Fruit fly (Drosophila melanogaster) whole organism, embryonic: Measurements from ENCODE around the gene RpL13.
A peak's percentile ranks its signal among the peaks of the same experiment; 100 is the strongest.

Experiments used
- Awh ChIP-seq: fragments of 200-800 bp; sonication (Bioruptor generic); IDR thresholded peaks from 2 replicates; pipeline ENCODE4, ENCODE4 v1.3.6; 2022; ENCODE audit warnings: missing biosample characterization, missing genetic modification characterization
- Blimp-1 ChIP-seq: fragments of 200-800 bp; sonication (Bioruptor generic); optimal IDR thresholded peaks from 3 replicates; lab custom pipeline; 2018; ENCODE audit warnings: missing biosample characterization, missing genetic modification characterization, mild to moderate bottlenecking, moderate library complexity, missing genetic modification reagents
- CG1024 ChIP-seq: fragments of 200-800 bp; sonication (Bioruptor generic); IDR thresholded peaks from 2 replicates; pipeline ENCODE4 v1.3.6; 2022; ENCODE audit warnings: missing biosample characterization, missing genetic modification characterization
- CG10321 ChIP-seq: fragments of 200-800 bp; sonication (Bioruptor generic); IDR thresholded peaks from 2 replicates; pipeline ENCODE4 v1.3.6; 2022; ENCODE audit warnings: missing biosample characterization, missing genetic modification characterization
- CG11695 ChIP-seq: fragments of 200-800 bp; sonication (Bioruptor generic); IDR thresholded peaks from 3 replicates; pipeline ENCODE4 v1.3.6; 2022; ENCODE audit warnings: missing biosample characterization, missing genetic modification characterization
- CG13424 ChIP-seq: fragments of 200-800 bp; sonication (Bioruptor generic); optimal IDR thresholded peaks from 2 replicates; lab custom pipeline; 2019; ENCODE audit warnings: missing biosample characterization, mild to moderate bottlenecking, missing genetic modification characterization, moderate library complexity
- CG14014 ChIP-seq: fragments of 200-800 bp; sonication (Bioruptor generic); IDR thresholded peaks from 2 replicates; pipeline ENCODE4 v1.3.6; 2022; ENCODE audit warnings: missing biosample characterization, missing genetic modification characterization
- CG17359 ChIP-seq: fragments of 200-800 bp; sonication (Bioruptor generic); optimal IDR thresholded peaks from 3 replicates; lab custom pipeline; 2018; ENCODE audit warnings: missing biosample characterization, mild to moderate bottlenecking, missing genetic modification characterization, moderate library complexity
- CG17385 ChIP-seq: fragments of 200-800 bp; sonication (Bioruptor generic); optimal IDR thresholded peaks from 3 replicates; lab custom pipeline; 2018; ENCODE audit warnings: missing biosample characterization, mild to moderate bottlenecking, missing genetic modification characterization
- CG18476 ChIP-seq: fragments of 200-800 bp; sonication (Bioruptor generic); optimal IDR thresholded peaks from 2 replicates; lab custom pipeline; 2016; ENCODE audit warnings: missing biosample characterization, mild to moderate bottlenecking, missing genetic modification characterization
- CG18764 ChIP-seq: fragments of 200-800 bp; sonication (Bioruptor generic); optimal IDR thresholded peaks from 3 replicates; lab custom pipeline; 2016; ENCODE audit warnings: missing biosample characterization, missing genetic modification characterization
- CG2129 ChIP-seq: fragments of 200-800 bp; sonication (Bioruptor generic); IDR thresholded peaks from 2 replicates; pipeline ENCODE4 v1.3.6; 2022; ENCODE audit warnings: missing biosample characterization, missing genetic modification characterization; ENCODE audit not compliant: partially characterized antibody
- CG31365 ChIP-seq: fragments of 200-800 bp; sonication (Bioruptor generic); optimal IDR thresholded peaks from 2 replicates; lab custom pipeline; 2018; ENCODE audit warnings: missing biosample characterization, mild to moderate bottlenecking, missing genetic modification characterization
- CG3281 ChIP-seq: fragments of 200-800 bp; sonication (Bioruptor generic); optimal IDR thresholded peaks from 3 replicates; lab custom pipeline; 2017; ENCODE audit warnings: missing biosample characterization, mild to moderate bottlenecking, missing genetic modification characterization
- CG33557 ChIP-seq: fragments of 200-800 bp; sonication (Bioruptor generic); optimal IDR thresholded peaks from 2 replicates; lab custom pipeline; 2019; ENCODE audit warnings: missing biosample characterization, mild to moderate bottlenecking, missing genetic modification characterization, moderate library complexity
- CG3995 ChIP-seq: fragments of 200-800 bp; sonication (Bioruptor generic); optimal IDR thresholded peaks from 3 replicates; lab custom pipeline; 2016; ENCODE audit warnings: missing biosample characterization, missing genetic modification characterization
- CG4707 ChIP-seq: fragments of 200-800 bp; sonication (Bioruptor generic); optimal IDR thresholded peaks from 2 replicates; lab custom pipeline; 2018; ENCODE audit warnings: missing biosample characterization, mild to moderate bottlenecking, missing genetic modification characterization, moderate library complexity
- CG6654 ChIP-seq: fragments of 200-800 bp; sonication (Bioruptor generic); optimal IDR thresholded peaks from 2 replicates; lab custom pipeline; 2017; ENCODE audit warnings: missing biosample characterization, mild to moderate bottlenecking, missing genetic modification characterization
- CG6683 ChIP-seq: fragments of 200-800 bp; sonication (Bioruptor generic); optimal IDR thresholded peaks from 2 replicates; lab custom pipeline; 2017; ENCODE audit warnings: missing biosample characterization, mild to moderate bottlenecking, missing genetic modification characterization, missing genetic modification reagents
- CG6791 ChIP-seq: fragments of 200-800 bp; sonication (Bioruptor generic); IDR thresholded peaks from 3 replicates; pipeline ENCODE4 v1.3.6; 2022; ENCODE audit warnings: missing biosample characterization, missing genetic modification characterization; ENCODE audit not compliant: partially characterized antibody
- CG7372 ChIP-seq: fragments of 200-800 bp; sonication (Bioruptor generic); IDR thresholded peaks from 2 replicates; pipeline ENCODE4 v1.3.6; 2022; ENCODE audit warnings: missing biosample characterization, missing genetic modification characterization
- CG7839 ChIP-seq: fragments of 200-800 bp; sonication (Bioruptor generic); optimal IDR thresholded peaks from 3 replicates; lab custom pipeline; 2018; ENCODE audit warnings: missing biosample characterization, mild to moderate bottlenecking, missing genetic modification characterization, moderate library complexity
- CG8089 ChIP-seq: fragments of 200-800 bp; sonication (Bioruptor generic); optimal IDR thresholded peaks from 3 replicates; lab custom pipeline; 2016; ENCODE audit warnings: missing biosample characterization, missing genetic modification characterization
- Dll ChIP-seq: fragments of 200-800 bp; sonication (Bioruptor generic); IDR thresholded peaks from 4 replicates; pipeline ENCODE4 v1.3.6; 2022; ENCODE audit warnings: missing biosample characterization, missing genetic modification characterization; ENCODE audit not compliant: partially characterized antibody
- Doc2 ChIP-seq: fragments of 200-800 bp; sonication (Bioruptor generic); IDR thresholded peaks from 2 replicates; pipeline ENCODE4 v1.3.6; 2022; ENCODE audit warnings: missing biosample characterization, missing genetic modification characterization
- Dp ChIP-seq: fragments of 200-800 bp; sonication (Bioruptor generic); optimal IDR thresholded peaks from 2 replicates; lab custom pipeline; 2018; ENCODE audit warnings: missing biosample characterization, mild to moderate bottlenecking, missing genetic modification characterization, moderate library complexity
- Eip74EF ChIP-seq, 2 experiments: fragments of 200-800 bp in 1 of 2; fragments of >200 bp in 1 of 2; sonication (Bioruptor generic) in 1 of 2; optimal IDR thresholded peaks; 2 replicates each; lab custom pipeline; 2017 to 2019; ENCODE audit warnings: missing biosample characterization in 2 of 2, missing genetic modification characterization in 2 of 2, mild to moderate bottlenecking in 1 of 2, moderate library complexity in 1 of 2
- H2.0 ChIP-seq: fragments of 200-800 bp; sonication (Bioruptor generic); IDR thresholded peaks from 2 replicates; pipeline ENCODE4 v1.3.6; 2022; ENCODE audit warnings: missing biosample characterization, missing genetic modification characterization
- Hr39 ChIP-seq: fragments of >200 bp; optimal IDR thresholded peaks from 2 replicates; lab custom pipeline; 2017
- Pdp1 ChIP-seq, 2 experiments: fragments of 200-800 bp; sonication (Bioruptor generic); optimal IDR thresholded peaks; 3 replicates each; lab custom pipeline; 2016; ENCODE audit warnings: missing biosample characterization in 2 of 2, missing genetic modification characterization in 2 of 2, mild to moderate bottlenecking in 1 of 2, moderate library complexity in 1 of 2
- Sox100B ChIP-seq: fragments of 200-800 bp; sonication (Bioruptor generic); optimal IDR thresholded peaks from 3 replicates; lab custom pipeline; 2018; ENCODE audit warnings: missing biosample characterization, mild to moderate bottlenecking, missing genetic modification characterization
- ab ChIP-seq: fragments of 200-800 bp; sonication (Bioruptor generic); optimal IDR thresholded peaks from 2 replicates; lab custom pipeline; 2016; ENCODE audit warnings: missing biosample characterization, missing genetic modification characterization
- dati ChIP-seq: fragments of 200-800 bp; sonication (Bioruptor generic); IDR thresholded peaks from 2 replicates; pipeline ENCODE4 v1.3.6; 2022; ENCODE audit warnings: missing biosample characterization, missing genetic modification characterization
- dmrt99B ChIP-seq: fragments of 200-800 bp; sonication (Bioruptor generic); optimal IDR thresholded peaks from 2 replicates; lab custom pipeline; 2018; ENCODE audit warnings: missing biosample characterization, mild to moderate bottlenecking, missing genetic modification characterization, moderate library complexity
- fru ChIP-seq: fragments of >200 bp; optimal IDR thresholded peaks from 2 replicates; lab custom pipeline; 2017
- gce ChIP-seq: fragments of 200-800 bp; sonication (Bioruptor generic); IDR thresholded peaks from 3 replicates; pipeline ENCODE4 v1.3.6; 2022; ENCODE audit warnings: missing biosample characterization, missing genetic modification characterization
- gsb ChIP-seq: fragments of 200-800 bp; sonication (Bioruptor generic); IDR thresholded peaks from 2 replicates; pipeline ENCODE4 v1.3.6; 2022; ENCODE audit warnings: missing biosample characterization, missing genetic modification characterization
- knrl ChIP-seq: fragments of 200-800 bp; sonication (Bioruptor generic); IDR thresholded peaks from 3 replicates; pipeline ENCODE4 v1.3.6; 2022; ENCODE audit warnings: missing biosample characterization, missing genetic modification characterization; ENCODE audit not compliant: partially characterized antibody
- lola ChIP-seq, 3 experiments: fragments of >200 bp in 2 of 3; fragments of 200-800 bp in 1 of 3; sonication (Bioruptor generic) in 1 of 3; optimal IDR thresholded peaks; 2 replicates each; lab custom pipeline; 2017 to 2019; ENCODE audit warnings: missing biosample characterization in 3 of 3, missing genetic modification characterization in 3 of 3, mild to moderate bottlenecking in 1 of 3, moderate library complexity in 1 of 3
- nau ChIP-seq: fragments of 200-800 bp; sonication (Bioruptor generic); optimal IDR thresholded peaks from 3 replicates; lab custom pipeline; 2017; ENCODE audit warnings: missing biosample characterization, mild to moderate bottlenecking, missing genetic modification characterization, missing genetic modification reagents
- odd ChIP-seq: fragments of 200-800 bp; sonication (Bioruptor generic); optimal IDR thresholded peaks from 2 replicates; lab custom pipeline; 2017; ENCODE audit warnings: missing biosample characterization, mild to moderate bottlenecking, missing genetic modification characterization
- pan ChIP-seq, 4 experiments: fragments of >200 bp in 3 of 4; fragments of 200-800 bp in 1 of 4; sonication (Bioruptor generic) in 1 of 4; optimal IDR thresholded peaks in 3 of 4; IDR thresholded peaks in 1 of 4; 2 replicates each; pipeline versions ENCODE4 v1.3.6 to Lab custom; 2017 to 2022; ENCODE audit warnings: missing biosample characterization in 2 of 4, missing genetic modification characterization in 2 of 4, mixed read lengths in 1 of 4
- pros ChIP-seq: fragments of 200-800 bp; sonication (Bioruptor generic); optimal IDR thresholded peaks from 3 replicates; lab custom pipeline; 2019; ENCODE audit warnings: missing biosample characterization, mild to moderate bottlenecking, missing genetic modification characterization, moderate library complexity
- ranshi ChIP-seq: fragments of 200-800 bp; sonication (Bioruptor generic); IDR thresholded peaks from 2 replicates; pipeline ENCODE4 v1.3.6; 2022; ENCODE audit warnings: missing biosample characterization, missing genetic modification characterization
- sens ChIP-seq: fragments of 200-800 bp; sonication (Bioruptor generic); peaks from one replicate; lab custom pipeline; 2016; ENCODE audit warnings: missing biosample characterization, missing genetic modification characterization
- sr ChIP-seq: fragments of 200-800 bp; sonication (Bioruptor generic); IDR thresholded peaks from 3 replicates; pipeline ENCODE4 v1.3.6; 2022; ENCODE audit warnings: missing biosample characterization, missing genetic modification characterization
- zfh1 ChIP-seq: fragments of 200-800 bp; sonication (Bioruptor generic); IDR thresholded peaks from 3 replicates; pipeline ENCODE4 v1.3.6; 2022; ENCODE audit warnings: missing biosample characterization, missing genetic modification characterization

Gene RpL13

dm6 chr2L:9918020-9918959, 48.8 kb upstream of the RpL13 start, which contains the start of the genes CG5885 and CG4598 (continued):
- peak in 1 of 3 experiments; percentile 71 for TF ChIP-seq lola (GFP tag; optimal IDR thresholded peaks at IDR 0.05; lab: Kevin White, UChicago)
- peak; percentile 49 for TF ChIP-seq CG17359 (tag; lab: Kevin White, UChicago)
- TF ChIP-seq knrl (GFP tag; lab: Robert Waterston, UW): peak; percentile 82
- TF ChIP-seq CG1024 (GFP tag; lab: Robert Waterston, UW): peak; percentile 42
- no peak for TF ChIP-seq gce (GFP tag; lab: Robert Waterston, UW)
- TF ChIP-seq pan (optimal IDR thresholded peaks at IDR 0.05; lab: Kevin White, UChicago): no peak
- TF ChIP-seq pan (GFP tag; optimal IDR thresholded peaks at IDR 0.05 in 1 of 2, IDR thresholded peaks at IDR 0.05 in 1 of 2): peak in 1 of 2 experiments; percentile 64
- TF ChIP-seq CG4707 (GFP tag; lab: Kevin White, UChicago): no peak
- TF ChIP-seq H2.0 (GFP tag; lab: Robert Waterston, UW): peak; percentile 65; the same call in 1 of the 2 replicates
- no peak for TF ChIP-seq nau
- peak; percentile 78 for TF ChIP-seq CG6791 (GFP tag; lab: Robert Waterston, UW)
- TF ChIP-seq CG7839 (tag; lab: Kevin White, UChicago): peak; percentile 76
- TF ChIP-seq CG18476 (GFP tag; lab: Kevin White, UChicago): no peak
- TF ChIP-seq odd (GFP tag; lab: Kevin White, UChicago): peak; percentile 56
- TF ChIP-seq fru (lab: Kevin White, UChicago): no peak
- peak; percentile 78 for TF ChIP-seq Awh (GFP tag; lab: Robert Waterston, UW)
- TF ChIP-seq ranshi (GFP tag; lab: Robert Waterston, UW): peak; percentile 78
- peak; percentile 34 for TF ChIP-seq CG3281 (GFP tag; lab: Kevin White, UChicago)
- peak; percentile 48 for TF ChIP-seq CG33557 (GFP tag; lab: Kevin White, UChicago)
- TF ChIP-seq Eip74EF (GFP tag; optimal IDR thresholded peaks at IDR 0.05; lab: Kevin White, UChicago): peak in 1 of 2 experiments; percentile 22
- peak; percentile 59 for TF ChIP-seq CG14014
- no peak for TF ChIP-seq pros
- TF ChIP-seq CG13424 (tag; lab: Kevin White, UChicago): peak; percentile 78
- TF ChIP-seq CG2129: 0 out of 2 replicates have a peak, but pooled peaks have one; percentile 37
- TF ChIP-seq dmrt99B (tag; lab: Kevin White, UChicago): peak; percentile 65
- TF ChIP-seq CG6683 (GFP tag; lab: Kevin White, UChicago): no peak
- TF ChIP-seq CG8089 (GFP tag; lab: Kevin White, UChicago): no peak
- TF ChIP-seq sens (GFP tag; lab: Kevin White, UChicago): peak; percentile 89
- TF ChIP-seq CG3995 (GFP tag; lab: Kevin White, UChicago): no peak
- no peak for TF ChIP-seq Doc2 (GFP tag; lab: Robert Waterston, UW)
- no peak for TF ChIP-seq CG10321 (GFP tag; lab: Robert Waterston, UW)
- TF ChIP-seq Sox100B (GFP tag; lab: Kevin White, UChicago): peak; percentile 65
- TF ChIP-seq zfh1 (GFP tag; lab: Robert Waterston, UW): peak; percentile 69
- no peak for TF ChIP-seq ab (GFP tag; lab: Kevin White, UChicago)
- TF ChIP-seq Dll: peak; percentile 77
- no peak; the same call in 2 of the 3 replicates for TF ChIP-seq sr
- peak; percentile 46 for TF ChIP-seq Blimp-1 (GFP tag; lab: Kevin White, UChicago)
- TF ChIP-seq CG6654 (GFP tag; lab: Kevin White, UChicago): no peak
- TF ChIP-seq gsb (GFP tag; lab: Robert Waterston, UW): no peak
- no peak for TF ChIP-seq CG31365 (tag; lab: Kevin White, UChicago)
- peak; percentile 47; the same call in 1 of the 2 replicates for TF ChIP-seq CG7372 (GFP tag; lab: Robert Waterston, UW)
- TF ChIP-seq Dp (GFP tag; lab: Kevin White, UChicago): peak; percentile 88
- TF ChIP-seq Pdp1 (GFP tag; optimal IDR thresholded peaks at IDR 0.05; lab: Kevin White, UChicago): peak; percentile 16 to 68
- peak; percentile 71 for TF ChIP-seq CG18764 (GFP tag; lab: Kevin White, UChicago)
- TF ChIP-seq CG17385 (GFP tag; lab: Kevin White, UChicago): peak; percentile 64
- peak; percentile 66; the same call in 2 of the 3 replicates for TF ChIP-seq CG11695
- no peak for TF ChIP-seq Hr39 (lab: Kevin White, UChicago)
- no peak for TF ChIP-seq dati (GFP tag; lab: Robert Waterston, UW)
